Worm (Caenorhabditis elegans) whole organism, early embryonic: ENCODE measurements around the gene hxk-3.

ENCODE experiments used
- scrt-1 ChIP-seq: fragments of 200-800 bp; sonication (Bioruptor generic); IDR thresholded peaks from 2 replicates; pipeline ENCODE4 v1.3.6; 2022; ENCODE audit warnings: missing genetic modification characterization, missing compliant biosample characterization
- tra-4 ChIP-seq: sonication (generic microtip); optimal IDR thresholded peaks from 2 replicates; lab custom pipeline; 2017; ENCODE audit warnings: missing genetic modification characterization, missing compliant biosample characterization

DNA sequence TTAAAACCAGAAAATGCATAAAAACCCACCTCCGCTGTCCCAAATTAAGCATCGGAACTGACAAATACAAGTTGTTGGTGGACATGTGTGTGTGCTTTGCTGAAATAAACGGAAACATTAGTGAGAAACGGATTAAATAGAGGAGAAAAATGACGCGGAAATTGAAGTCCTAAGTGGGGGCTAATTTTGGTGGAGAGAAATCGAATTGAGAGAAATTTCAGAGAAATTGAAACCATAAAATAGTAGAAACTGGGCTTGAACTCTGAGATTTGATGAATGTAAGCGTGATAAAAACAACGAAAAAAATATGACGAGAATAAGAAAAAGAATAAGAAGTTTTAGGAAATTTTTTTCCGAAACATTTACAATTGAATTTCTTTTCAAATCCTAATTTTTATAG lies 22.4 kb upstream of the hxk-3 start, which contains the start of gene Y77E11A.12:
- no peak for TF ChIP-seq scrt-1
- TF ChIP-seq tra-4 (tag; lab: Kevin White, UChicago), result no peak
